Worm (Caenorhabditis elegans): Measurements from ENCODE around the gene col-162.

DNA sequence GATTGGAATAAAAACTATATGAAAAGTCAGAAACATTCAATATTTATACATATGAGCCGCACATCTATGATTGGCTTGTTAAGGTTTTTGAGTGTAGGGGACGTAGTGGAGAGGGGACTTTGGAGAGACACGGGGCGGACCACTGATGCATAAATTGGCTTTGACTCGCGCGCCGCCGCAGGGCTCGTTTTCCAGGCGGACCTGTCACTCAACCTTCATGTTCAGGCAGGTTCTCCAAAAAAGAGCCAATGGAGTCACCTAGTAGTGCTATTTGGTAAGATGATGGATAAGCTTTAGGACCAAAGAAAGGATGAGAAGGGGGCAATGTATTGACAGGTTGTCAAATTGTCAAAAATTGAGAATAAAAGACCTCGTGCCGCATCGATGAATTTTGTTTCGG lies 46.8 kb upstream of the col-162 start:
- TF ChIP-seq ama-1 (optimal IDR thresholded peaks at IDR 0.05): no peak
- TF ChIP-seq tbx-2 (tag; optimal IDR thresholded peaks at IDR 0.05): no peak
- no peak for TF ChIP-seq ets-4 (tag; optimal IDR thresholded peaks at IDR 0.05)
